Fruit fly (Drosophila melanogaster) Kc167 (cell line): Measurements from ENCODE around the gene ND-30.

ENCODE experiments used
- h ChIP-seq: fragments of >200 bp; optimal IDR thresholded peaks from 3 replicates; lab custom pipeline; 2018; ENCODE audit warnings: missing external identifiers
- insv ChIP-seq: fragments of >200 bp; optimal IDR thresholded peaks from 3 replicates; lab custom pipeline; 2018; ENCODE audit warnings: missing external identifiers
- psq ChIP-seq: fragments of >200 bp; optimal IDR thresholded peaks from 2 replicates; lab custom pipeline; 2017; ENCODE audit warnings: missing external identifiers
- ttk ChIP-seq: sonication (Bioruptor generic); optimal IDR thresholded peaks from 2 replicates; lab custom pipeline; 2017; ENCODE audit warnings: missing external identifiers

DNA sequence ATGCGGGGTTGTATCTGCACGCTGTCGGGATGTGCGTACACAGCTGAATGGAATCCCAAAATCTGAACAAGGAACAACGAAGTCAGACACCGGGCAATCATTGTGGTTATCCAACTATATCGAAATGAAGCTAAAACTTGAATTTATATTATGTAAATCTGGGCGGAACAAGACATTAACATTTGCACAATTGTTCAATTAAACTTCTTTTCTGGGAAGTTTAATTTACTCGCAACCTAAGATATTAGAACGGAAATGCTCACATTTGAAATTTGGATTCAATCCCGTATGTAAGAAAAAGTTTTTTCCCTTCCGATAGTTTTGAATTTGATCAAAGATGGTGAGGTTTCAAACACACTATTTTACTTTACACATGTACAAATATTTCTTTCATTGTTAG, 46.9 kb upstream of the ND-30 start, which contains the start of gene CG33160:
- TF ChIP-seq ttk (lab: Kevin White, UChicago) = no peak
- no peak for TF ChIP-seq psq (lab: Kevin White, UChicago)
- TF ChIP-seq h = no peak
- TF ChIP-seq insv (lab: Kevin White, UChicago) = no peak
